Worm (Caenorhabditis elegans): ENCODE results near the gene sra-7.

Gene sra-7

DNA sequence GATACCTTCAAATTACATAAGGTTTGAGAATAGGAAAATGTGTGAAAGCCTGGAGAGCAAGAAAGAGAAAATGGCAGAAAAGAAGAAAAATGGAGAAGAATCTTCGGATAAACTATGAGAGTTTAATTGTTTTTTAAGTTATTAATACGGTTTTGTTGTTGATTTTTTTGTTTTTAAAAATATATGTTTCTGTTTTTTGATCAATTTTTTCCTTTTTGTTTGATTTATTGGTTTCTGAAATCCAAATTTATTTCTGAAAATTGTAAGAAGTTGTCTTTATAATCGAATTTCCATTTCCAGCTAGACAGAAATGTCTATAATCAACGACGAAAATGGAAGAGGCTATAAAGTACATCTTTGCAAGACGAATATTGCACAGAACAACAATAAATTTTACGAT, 48.3 kb downstream of the sra-7 start, which contains the start of gene parp-2:
TSS of gene parp-2 (plus strand) at position 301 of the 400 bp plus-strand sequence.
- TF ChIP-seq lsy-2 (tag; optimal IDR thresholded peaks at IDR 0.05) (no peak), lin-32 (GFP tag; optimal IDR thresholded peaks at IDR 0.05) (no peak), elt-1 (tag; optimal IDR thresholded peaks at IDR 0.05; ENCODE audit: borderline replicate concordance, insufficient read depth) (no peak), nhr-12 (tag; optimal IDR thresholded peaks at IDR 0.05) (no peak), unc-39 (tag; optimal IDR thresholded peaks at IDR 0.05) (no peak), ceh-83 (GFP tag; optimal IDR thresholded peaks at IDR 0.05) (no peak), cnd-1 (tag; optimal IDR thresholded peaks at IDR 0.05) (no peak), ztf-11 (tag; optimal IDR thresholded peaks at IDR 0.05) (no peak), M03D4.4 (tag; optimal IDR thresholded peaks at IDR 0.05) (no peak), mls-2 (tag; optimal IDR thresholded peaks at IDR 0.05) (no peak), ham-2 (GFP tag; optimal IDR thresholded peaks at IDR 0.05) (no peak), sptf-1 (tag; optimal IDR thresholded peaks at IDR 0.05) (no peak), mep-1 (tag; optimal IDR thresholded peaks at IDR 0.05) (no peak), elt-3 (tag; optimal IDR thresholded peaks at IDR 0.05) (no peak)

DNA sequence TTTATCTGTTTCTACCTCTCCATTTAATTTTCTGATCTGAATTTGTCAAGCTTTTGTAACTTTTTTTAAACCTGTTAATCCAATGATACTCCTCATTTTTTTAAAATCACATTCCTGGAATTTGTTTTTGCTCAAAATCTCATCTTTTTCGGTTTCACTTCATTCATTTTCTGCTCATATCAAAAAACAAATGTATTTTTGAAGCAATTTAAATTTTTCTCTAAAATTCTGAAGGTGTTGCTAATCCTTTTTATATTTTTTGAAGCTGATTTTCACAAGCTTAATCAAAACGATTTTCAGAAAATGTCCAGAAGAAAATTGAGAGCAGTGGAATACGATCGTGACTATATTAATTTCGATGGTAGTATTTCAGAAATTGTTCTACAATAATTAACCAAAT, 50.4 kb downstream of the sra-7 start, which contains the start of gene E02H1.5:
TSS of gene E02H1.5 (plus strand) at position 301 of the 400 bp plus-strand sequence.
- no peak for TF ChIP-seq mab-5 (tag; optimal IDR thresholded peaks at IDR 0.05)
- no peak for TF ChIP-seq snpc-4 (tag; optimal IDR thresholded peaks at IDR 0.05)
- TF ChIP-seq nhr-12 (tag; optimal IDR thresholded peaks at IDR 0.05) = no peak
- no peak for TF ChIP-seq M03D4.4 (tag; optimal IDR thresholded peaks at IDR 0.05)
- no peak for TF ChIP-seq mls-2 (tag; optimal IDR thresholded peaks at IDR 0.05)
- TF ChIP-seq zip-8 (tag; optimal IDR thresholded peaks at IDR 0.05) = no peak
- no peak for TF ChIP-seq unc-120 (tag; optimal IDR thresholded peaks at IDR 0.05; ENCODE audit: poor library complexity, severe bottlenecking)
- no peak for TF ChIP-seq unc-39 (tag; optimal IDR thresholded peaks at IDR 0.05)
- no peak for TF ChIP-seq sem-2 (GFP tag; optimal IDR thresholded peaks at IDR 0.05)
- no peak for TF ChIP-seq ces-1 (GFP tag; optimal IDR thresholded peaks at IDR 0.05)
- TF ChIP-seq mep-1 (tag; optimal IDR thresholded peaks at IDR 0.05) = no peak
- TF ChIP-seq lsy-2 (tag; optimal IDR thresholded peaks at IDR 0.05) = no peak
- TF ChIP-seq nhr-28 (tag; optimal IDR thresholded peaks at IDR 0.05) = no peak
